Worm (Caenorhabditis elegans) whole organism, L1 larva: ENCODE measurements around the gene clec-189.

Experiments used
- F16B12.6 ChIP-seq: fragments of 150-350 bp; optimal IDR thresholded peaks from 2 replicates; lab custom pipeline; 2014; ENCODE audit warnings: missing biosample characterization, missing genetic modification characterization
- aha-1 ChIP-seq: fragments of 150-350 bp; optimal IDR thresholded peaks from 2 replicates; lab custom pipeline; 2014; ENCODE audit warnings: missing biosample characterization, missing genetic modification characterization
- aly-2 ChIP-seq: fragments of 150-350 bp; optimal IDR thresholded peaks from 2 replicates; lab custom pipeline; 2014; ENCODE audit warnings: missing biosample characterization, missing genetic modification characterization
- ceh-88 ChIP-seq: fragments of 200-800 bp; sonication (Bioruptor generic); IDR thresholded peaks from 2 replicates; pipeline ENCODE4 v1.3.6; 2022; ENCODE audit warnings: missing genetic modification characterization, missing compliant biosample characterization
- jun-1 ChIP-seq: fragments of 150-350 bp; optimal IDR thresholded peaks from 2 replicates; lab custom pipeline; 2014; ENCODE audit warnings: missing biosample characterization, missing genetic modification reagents, missing genetic modification characterization
- lin-15B ChIP-seq: fragments of 150-350 bp; sonication (generic microtip); optimal IDR thresholded peaks from 3 replicates; lab custom pipeline; 2014; ENCODE audit warnings: missing biosample characterization, missing genetic modification characterization
- pag-3 ChIP-seq: sonication (generic microtip); optimal IDR thresholded peaks from 2 replicates; lab custom pipeline; 2017; ENCODE audit warnings: missing genetic modification characterization, mild to moderate bottlenecking, missing compliant biosample characterization, antibody characterized with exemption, borderline replicate concordance; ENCODE audit not compliant: insufficient read depth
- snpc-4 ChIP-seq: fragments of 150-350 bp; optimal IDR thresholded peaks from 2 replicates; lab custom pipeline; 2014; ENCODE audit warnings: missing biosample characterization, missing genetic modification characterization

ce11 chrIV:15114324-15114723, 6.3 kb upstream of the clec-189 start, which contains the start of gene M199.135:
- TF ChIP-seq F16B12.6 (tag; lab: Kevin White, UChicago) = no peak
- TF ChIP-seq pag-3 (tag; lab: Kevin White, UChicago) = no peak
- no peak for TF ChIP-seq jun-1 (tag; lab: Kevin White, UChicago)
- no peak for TF ChIP-seq aly-2 (tag; lab: Kevin White, UChicago)
- no peak for TF ChIP-seq snpc-4
- TF ChIP-seq lin-15B = no peak
- TF ChIP-seq ceh-88 (GFP tag; lab: Robert Waterston, UW) = no peak
- no peak for TF ChIP-seq aha-1 (tag; lab: Kevin White, UChicago)
